Worm (Caenorhabditis elegans) whole organism, L4/young adult: ENCODE data around the gene Y54E2A.10.

ENCODE experiments used
- W03F9.2 ChIP-seq: fragments of 150-350 bp; optimal IDR thresholded peaks from 2 replicates; lab custom pipeline; 2014; ENCODE audit warnings: missing biosample characterization, missing genetic modification characterization
- dao-5 ChIP-seq: sonication (generic microtip); optimal IDR thresholded peaks from 2 replicates; lab custom pipeline; 2016; ENCODE audit warnings: missing genotype, missing genetic modification characterization, moderate library complexity, missing compliant biosample characterization
- him-1 ChIP-seq: sonication (generic microtip); optimal IDR thresholded peaks from 2 replicates; lab custom pipeline; 2016; ENCODE audit warnings: missing genotype, missing genetic modification reagents, missing genetic modification characterization, missing compliant biosample characterization

ce11 chrII:14785906-14786305, 4.9 kb upstream of the Y54E2A.10 start, which contains the start of gene Y54E2A.9:
- no peak for TF ChIP-seq him-1 (tag; lab: Kevin White, UChicago)
- TF ChIP-seq W03F9.2 (tag; lab: Kevin White, UChicago) = no peak
- no peak for TF ChIP-seq dao-5 (tag; lab: Kevin White, UChicago)
